Worm (Caenorhabditis elegans): ENCODE results near the gene F21C10.6.

Gene F21C10.6

ce11 chrV:9143896-9144295 lies 19.6 kb downstream of the F21C10.6 start:
- TF ChIP-seq nhr-28 (tag; optimal IDR thresholded peaks at IDR 0.05) (peak; percentile 23), ceh-82 (tag; optimal IDR thresholded peaks at IDR 0.05) (no peak)

ce11 chrV:9146196-9146595 lies 21.9 kb downstream of the F21C10.6 start:
- TF ChIP-seq Y5F2A.4 (GFP tag; optimal IDR thresholded peaks at IDR 0.05) (no peak), lin-38 (GFP tag; IDR thresholded peaks at IDR 0.05) (no peak), cey-2 (tag; optimal IDR thresholded peaks at IDR 0.05; ENCODE audit: borderline replicate concordance, insufficient read depth) (no peak), nhr-28 (tag; optimal IDR thresholded peaks at IDR 0.05) (peak; percentile 3), ztf-11 (tag; optimal IDR thresholded peaks at IDR 0.05) (no peak), daf-16 (GFP tag; optimal IDR thresholded peaks at IDR 0.05) (no peak), daf-16 (tag; optimal IDR thresholded peaks at IDR 0.05) (no peak), ceh-28 (tag; optimal IDR thresholded peaks at IDR 0.05) (no peak), F49E8.2 (tag; optimal IDR thresholded peaks at IDR 0.05; ENCODE audit: borderline replicate concordance) (no peak), nhr-25 (tag; optimal IDR thresholded peaks at IDR 0.05; ENCODE audit: borderline replicate concordance, insufficient read depth) (no peak), mep-1 (tag; optimal IDR thresholded peaks at IDR 0.05) (no peak), mxl-2 (GFP tag; conservative IDR thresholded peaks at IDR 0.05) (no peak), T20F7.1 (GFP tag; optimal IDR thresholded peaks at IDR 0.05) (no peak), unc-39 (tag; optimal IDR thresholded peaks at IDR 0.05) (no peak), hlh-11 (tag; optimal IDR thresholded peaks at IDR 0.05) (peak; percentile 38), ama-1 (optimal IDR thresholded peaks at IDR 0.05) (no peak), php-3 (GFP tag; IDR thresholded peaks at IDR 0.05) (no peak), daf-12 (tag; optimal IDR thresholded peaks at IDR 0.05) (no peak), vab-7 (GFP tag; IDR thresholded peaks at IDR 0.05) (no peak), nhr-6 (tag; optimal IDR thresholded peaks at IDR 0.05) (no peak), ceh-82 (tag; optimal IDR thresholded peaks at IDR 0.05) (no peak), nhr-77 (tag; optimal IDR thresholded peaks at IDR 0.05) (no peak), attf-4 (tag; optimal IDR thresholded peaks at IDR 0.05) (no peak), madf-5 (GFP tag; IDR thresholded peaks at IDR 0.05) (no peak), hlh-30 (tag; optimal IDR thresholded peaks at IDR 0.05; ENCODE audit: insufficient read depth) (no peak), pqm-1 (tag; optimal IDR thresholded peaks at IDR 0.05) (peak; percentile 23), zip-11 (GFP tag; IDR thresholded peaks at IDR 0.05) (no peak), nhr-102 (tag; optimal IDR thresholded peaks at IDR 0.05) (no peak), lin-15B (tag; optimal IDR thresholded peaks at IDR 0.05) (no peak), duxl-1 (tag; optimal IDR thresholded peaks at IDR 0.05; ENCODE audit: poor library complexity) (no peak), lsy-2 (tag; optimal IDR thresholded peaks at IDR 0.05) (no peak), pha-4 (GFP tag; IDR thresholded peaks at IDR 0.05) (no peak), pha-4 (tag; optimal IDR thresholded peaks at IDR 0.05) (no peak), rbr-2 (tag; optimal IDR thresholded peaks at IDR 0.05) (no peak), lin-1 (GFP tag; IDR thresholded peaks at IDR 0.05) (no peak), jun-1 (tag; optimal IDR thresholded peaks at IDR 0.05) (no peak), mxl-3 (GFP tag; optimal IDR thresholded peaks at IDR 0.05) (no peak), daf-8 (GFP tag; IDR thresholded peaks at IDR 0.05) (no peak), tra-1 (GFP tag; IDR thresholded peaks at IDR 0.05) (0 out of 2 replicates have a peak, but pooled peaks have one; percentile 17), dmd-6 (GFP tag; IDR thresholded peaks at IDR 0.05) (peak; percentile 75), arid-1 (GFP tag; conservative IDR thresholded peaks at IDR 0.05) (no peak), nhr-237 (tag; optimal IDR thresholded peaks at IDR 0.05) (no peak), skn-1 (tag; optimal IDR thresholded peaks at IDR 0.05) (no peak), set-16 (GFP tag; IDR thresholded peaks at IDR 0.05) (no peak)
